Worm (Caenorhabditis elegans) whole organism, L3 larva: ENCODE measurements around the gene srbc-32.
A peak's percentile ranks its signal among the peaks of the same experiment; 100 is the strongest.

Source experiments
- R02D3.7 ChIP-seq: fragments of 150-350 bp; optimal IDR thresholded peaks from 2 replicates; lab custom pipeline; 2014; ENCODE audit warnings: missing biosample characterization, missing genetic modification characterization
- ZK546.5 ChIP-seq: sonication (generic microtip); optimal IDR thresholded peaks from 2 replicates; lab custom pipeline; 2017; ENCODE audit warnings: missing biosample characterization, missing genetic modification characterization
- aly-2 ChIP-seq: fragments of 150-350 bp; optimal IDR thresholded peaks from 2 replicates; lab custom pipeline; 2014; ENCODE audit warnings: missing biosample characterization, missing genetic modification characterization
- ceh-16 ChIP-seq: sonication (generic microtip); optimal IDR thresholded peaks from 2 replicates; lab custom pipeline; 2017; ENCODE audit warnings: missing biosample characterization, missing genetic modification characterization
- ceh-28 ChIP-seq: fragments of 150-350 bp; optimal IDR thresholded peaks from 2 replicates; lab custom pipeline; 2014; ENCODE audit warnings: missing biosample characterization, missing genetic modification reagents, missing genetic modification characterization
- ceh-82 ChIP-seq: fragments of 150-350 bp; optimal IDR thresholded peaks from 2 replicates; lab custom pipeline; 2014; ENCODE audit warnings: missing biosample characterization, missing genetic modification characterization
- daf-12 ChIP-seq: fragments of 150-350 bp; optimal IDR thresholded peaks from 2 replicates; lab custom pipeline; 2014; ENCODE audit warnings: missing biosample characterization, missing genetic modification reagents, missing genetic modification characterization
- egl-5 ChIP-seq: fragments of 150-350 bp; optimal IDR thresholded peaks from 2 replicates; lab custom pipeline; 2017; ENCODE audit warnings: missing biosample characterization, missing genetic modification reagents, missing genetic modification characterization, inconsistent platforms
- elt-1 ChIP-seq: fragments of 150-350 bp; optimal IDR thresholded peaks from 2 replicates; lab custom pipeline; 2014; ENCODE audit warnings: missing biosample characterization, missing genetic modification characterization
- elt-2 ChIP-seq: sonication (generic microtip); optimal IDR thresholded peaks from 2 replicates; lab custom pipeline; 2016; ENCODE audit warnings: missing genetic modification reagents, mild to moderate bottlenecking, missing genetic modification characterization, missing compliant biosample characterization
- elt-3 ChIP-seq, 3 experiments: fragments of 150-350 bp in 1 of 3; sonication (generic microtip) in 2 of 3; optimal IDR thresholded peaks; 2 replicates in 2 of 3; 4 replicates in 1 of 3; lab custom pipeline; 2014 to 2017; ENCODE audit warnings: missing biosample characterization in 3 of 3, missing genetic modification characterization in 3 of 3
- fkh-10 ChIP-seq: sonication (generic microtip); optimal IDR thresholded peaks from 2 replicates; lab custom pipeline; 2017; ENCODE audit warnings: missing biosample characterization, missing genetic modification reagents, missing genetic modification characterization
- fos-1 ChIP-seq: fragments of 150-350 bp; optimal IDR thresholded peaks from 2 replicates; lab custom pipeline; 2014; ENCODE audit warnings: missing biosample characterization, missing genetic modification characterization
- hmg-11 ChIP-seq: sonication (generic microtip); optimal IDR thresholded peaks from 2 replicates; lab custom pipeline; 2016; ENCODE audit warnings: missing genetic modification characterization, missing compliant biosample characterization
- lin-15B ChIP-seq: fragments of 150-350 bp; optimal IDR thresholded peaks from 2 replicates; lab custom pipeline; 2014; ENCODE audit warnings: missing biosample characterization, missing genetic modification characterization
- lin-39 ChIP-seq: fragments of 150-350 bp; optimal IDR thresholded peaks from 2 replicates; lab custom pipeline; 2018; ENCODE audit warnings: missing biosample characterization, missing genetic modification reagents, missing genetic modification characterization
- lsy-12 ChIP-seq: sonication (generic microtip); optimal IDR thresholded peaks from 2 replicates; lab custom pipeline; 2016; ENCODE audit warnings: mild to moderate bottlenecking, missing genetic modification characterization, missing compliant biosample characterization
- nfya-1 ChIP-seq: sonication (generic microtip); optimal IDR thresholded peaks from 2 replicates; lab custom pipeline; 2017; ENCODE audit warnings: missing genetic modification characterization, mild to moderate bottlenecking, missing compliant biosample characterization, antibody characterized with exemption, moderate library complexity; ENCODE audit not compliant: insufficient read depth
- nhr-11 ChIP-seq: fragments of 150-350 bp; optimal IDR thresholded peaks from 2 replicates; lab custom pipeline; 2014; ENCODE audit warnings: missing biosample characterization, missing genetic modification characterization
- nhr-237 ChIP-seq: fragments of 150-350 bp; optimal IDR thresholded peaks from 2 replicates; lab custom pipeline; 2014; ENCODE audit warnings: missing biosample characterization, missing genetic modification characterization
- nhr-25 ChIP-seq: sonication (generic microtip); optimal IDR thresholded peaks from 2 replicates; lab custom pipeline; 2017; ENCODE audit warnings: missing biosample characterization, missing genetic modification characterization
- nhr-28 ChIP-seq: fragments of 150-350 bp; optimal IDR thresholded peaks from 2 replicates; lab custom pipeline; 2014; ENCODE audit warnings: missing biosample characterization, missing genetic modification characterization
- nhr-43 ChIP-seq: sonication (generic microtip); optimal IDR thresholded peaks from 2 replicates; lab custom pipeline; 2016; ENCODE audit warnings: mild to moderate bottlenecking, missing genetic modification characterization, missing compliant biosample characterization; ENCODE audit not compliant: poor library complexity, severe bottlenecking
- nhr-77 ChIP-seq: fragments of 150-350 bp; optimal IDR thresholded peaks from 2 replicates; lab custom pipeline; 2014; ENCODE audit warnings: missing biosample characterization, missing genetic modification characterization
- pqm-1 ChIP-seq: fragments of 150-350 bp; optimal IDR thresholded peaks from 2 replicates; lab custom pipeline; 2017; ENCODE audit warnings: missing biosample characterization, missing genetic modification characterization, inconsistent platforms
- sea-2 ChIP-seq: fragments of 150-350 bp; sonication (generic microtip); optimal IDR thresholded peaks from 4 replicates; lab custom pipeline; 2014; ENCODE audit warnings: missing biosample characterization, missing genetic modification reagents, missing genetic modification characterization
- snpc-4 ChIP-seq: fragments of 150-350 bp; optimal IDR thresholded peaks from 2 replicates; lab custom pipeline; 2014; ENCODE audit warnings: missing biosample characterization, missing genetic modification characterization
- tbx-2 ChIP-seq: sonication (generic microtip); optimal IDR thresholded peaks from 2 replicates; lab custom pipeline; 2016; ENCODE audit warnings: mild to moderate bottlenecking, missing genetic modification characterization, missing compliant biosample characterization
- unc-62 ChIP-seq: fragments of 150-350 bp; sonication (generic microtip); optimal IDR thresholded peaks from 4 replicates; lab custom pipeline; 2014; ENCODE audit warnings: missing biosample characterization, missing genetic modification reagents, missing genetic modification characterization
- zag-1 ChIP-seq: fragments of 150-350 bp; optimal IDR thresholded peaks from 2 replicates; lab custom pipeline; 2014; ENCODE audit warnings: missing biosample characterization, missing genetic modification characterization
- ztf-11 ChIP-seq: fragments of 150-350 bp; optimal IDR thresholded peaks from 2 replicates; lab custom pipeline; 2014; ENCODE audit warnings: missing biosample characterization, missing genetic modification characterization
- ztf-4 ChIP-seq: fragments of 150-350 bp; optimal IDR thresholded peaks from 2 replicates; lab custom pipeline; 2014; ENCODE audit warnings: missing biosample characterization, missing genetic modification characterization

Gene srbc-32

ce11 chrV:3486857-3487256 lies at the start of gene srbc-32:
Gene srbc-32 (minus strand): TSS chrV:3486957.
- TF ChIP-seq lin-39 (no peak), pqm-1 (tag; lab: Kevin White, UChicago) (no peak), elt-2 (no peak)

ce11 chrV:3535260-3535659 lies 48.5 kb upstream of the srbc-32 start, which contains the start of gene nhr-221:
Gene nhr-221 (minus strand): TSS chrV:3535360.
- TF ChIP-seq daf-12 (tag; lab: Kevin White, UChicago): no peak
- TF ChIP-seq snpc-4 (tag; lab: Kevin White, UChicago): no peak
- TF ChIP-seq nhr-11: no peak
- TF ChIP-seq fos-1 (tag; lab: Kevin White, UChicago): no peak
- TF ChIP-seq unc-62: no peak
- no peak for TF ChIP-seq egl-5 (tag; lab: Kevin White, UChicago)
- no peak for TF ChIP-seq ceh-28 (tag; lab: Kevin White, UChicago)
- no peak for TF ChIP-seq elt-1 (tag; lab: Kevin White, UChicago)
- no peak for TF ChIP-seq nhr-77
- no peak for TF ChIP-seq sea-2

- TF ChIP-seq fkh-10 (GFP tag; lab: Kevin White, UChicago) (no peak), ztf-4 (tag; lab: Kevin White, UChicago) (no peak), nhr-11 (no peak), pqm-1 (tag; lab: Kevin White, UChicago) (no peak), ztf-11 (no peak), zag-1 (tag; lab: Kevin White, UChicago) (no peak), daf-12 (tag; lab: Kevin White, UChicago) (no peak), elt-2 (no peak), fos-1 (tag; lab: Kevin White, UChicago) (no peak), aly-2 (tag; lab: Kevin White, UChicago) (no peak), elt-3 (tag; optimal IDR thresholded peaks at IDR 0.05; lab: Kevin White, UChicago) (no peak), ZK546.5 (tag; lab: Kevin White, UChicago) (no peak), nhr-237 (tag; lab: Kevin White, UChicago) (no peak), tbx-2 (tag; lab: Kevin White, UChicago) (no peak), sea-2 (no peak), hmg-11 (tag; lab: Kevin White, UChicago) (no peak)
Measured at ce11 chrV:3530403-3530802, 43.6 kb upstream of the srbc-32 start, which contains the start of gene srbc-66. Gene srbc-66 (plus strand): TSS chrV:3530703.

ce11 chrV:3526882-3527281 lies 40.1 kb upstream of the srbc-32 start, which contains the start of gene str-260:
Gene str-260 (plus strand): TSS chrV:3527182.
- TF ChIP-seq lsy-12 (tag; lab: Kevin White, UChicago): no peak
- no peak for TF ChIP-seq ceh-82 (tag; lab: Kevin White, UChicago)
- no peak for TF ChIP-seq pqm-1 (tag; lab: Kevin White, UChicago)
- TF ChIP-seq nfya-1 (tag; lab: Kevin White, UChicago): no peak
- TF ChIP-seq nhr-28 (tag; lab: Kevin White, UChicago): no peak
- no peak for TF ChIP-seq ceh-16
- no peak for TF ChIP-seq lin-15B (tag; lab: Kevin White, UChicago)
- TF ChIP-seq hmg-11 (tag; lab: Kevin White, UChicago): no peak
- no peak for TF ChIP-seq nhr-25 (tag; lab: Kevin White, UChicago)
- no peak for TF ChIP-seq nhr-43 (tag; lab: Kevin White, UChicago)
- TF ChIP-seq nhr-237 (tag; lab: Kevin White, UChicago): no peak
- TF ChIP-seq daf-12 (tag; lab: Kevin White, UChicago): no peak
- no peak for TF ChIP-seq aly-2 (tag; lab: Kevin White, UChicago)
- TF ChIP-seq ztf-4 (tag; lab: Kevin White, UChicago): no peak

ce11 chrV:3524970-3525369 lies 38.2 kb upstream of the srbc-32 start, which contains the start of gene T24A6.7:
Gene T24A6.7 (plus strand): TSS chrV:3525270.
- no peak for TF ChIP-seq nhr-25 (tag; lab: Kevin White, UChicago)

ce11 chrV:3523262-3523661 lies 36.5 kb upstream of the srbc-32 start, which contains the start of gene irg-1:
Gene irg-1 (plus strand): TSS chrV:3523587.
- TF ChIP-seq R02D3.7 (tag; lab: Kevin White, UChicago) (no peak), pqm-1 (tag; lab: Kevin White, UChicago) (peak; percentile 37)
